Fruit fly (Drosophila melanogaster): ENCODE data around the gene CG13305.

- TF ChIP-seq Sox102F (GFP tag; optimal IDR thresholded peaks at IDR 0.05) (peak; percentile 20), Lpt (GFP tag; optimal IDR thresholded peaks at IDR 0.05) (no peak), CG10631 (GFP tag; optimal IDR thresholded peaks at IDR 0.05) (no peak), Smox (GFP tag; optimal IDR thresholded peaks at IDR 0.05) (no peak), CG10669 (GFP tag; optimal IDR thresholded peaks at IDR 0.05) (no peak), Met (GFP tag; optimal IDR thresholded peaks at IDR 0.05) (no peak), Gug (GFP tag; IDR thresholded peaks at IDR 0.05) (no peak), CG6792 (GFP tag; optimal IDR thresholded peaks at IDR 0.05) (no peak)
These were observed 42.2 kb upstream of the CG13305 start for dm6 chr3L:8688694-8689291.

Measured in whole organism, prepupa.